Worm (Caenorhabditis elegans) whole organism, midembryonic: Measurements from ENCODE around the gene clec-239.

Source experiments
- cog-1 ChIP-seq: sonication (generic microtip); optimal IDR thresholded peaks from 2 replicates; lab custom pipeline; 2016; ENCODE audit warnings: missing genetic modification characterization, missing compliant biosample characterization
- flt-1 ChIP-seq: fragments of 200-800 bp; sonication (Bioruptor generic); IDR thresholded peaks from 2 replicates; pipeline ENCODE4 v1.3.6; 2022; ENCODE audit warnings: missing genetic modification characterization, missing compliant biosample characterization

DNA sequence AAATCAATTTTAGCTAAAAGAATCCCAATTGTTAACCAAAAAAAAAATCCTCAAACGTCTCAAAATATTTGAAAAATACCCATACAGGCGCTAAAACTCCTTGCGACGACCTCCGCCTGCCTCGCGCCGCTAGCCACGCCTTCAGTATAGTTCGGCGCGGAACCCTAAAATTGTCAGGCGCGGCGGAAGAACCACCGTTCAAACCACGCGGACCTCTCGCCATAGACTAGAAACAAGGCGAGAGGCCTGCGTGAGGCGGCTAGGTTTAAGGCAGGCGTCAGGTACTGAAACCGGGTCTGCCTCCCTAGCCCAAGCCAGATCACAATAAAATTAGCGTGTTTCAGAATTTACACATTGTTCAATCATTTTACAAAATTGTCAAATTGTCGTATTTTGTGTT, 36.1 kb downstream of the clec-239 start:
- TF ChIP-seq flt-1 (no peak), cog-1 (tag; lab: Kevin White, UChicago) (no peak)
